Worm (Caenorhabditis elegans) whole organism, mixed stage, embryonic: ENCODE data around the gene M01F1.4.
A peak's percentile ranks its signal among the peaks of the same experiment; 100 is the strongest.

Experiments
- elt-1 ChIP-seq: sonication (generic microtip); optimal IDR thresholded peaks from 2 replicates; lab custom pipeline; 2017; ENCODE audit warnings: missing genetic modification characterization, mild to moderate bottlenecking, missing compliant biosample characterization, antibody characterized with exemption, moderate library complexity, borderline replicate concordance; ENCODE audit not compliant: insufficient read depth
- lsy-2 ChIP-seq: fragments of 150-350 bp; optimal IDR thresholded peaks from 2 replicates; lab custom pipeline; 2014; ENCODE audit warnings: missing biosample characterization, missing genetic modification characterization
- nhr-28 ChIP-seq: fragments of 150-350 bp; optimal IDR thresholded peaks from 2 replicates; lab custom pipeline; 2014; ENCODE audit warnings: missing biosample characterization, missing genetic modification characterization
- pha-4 ChIP-seq: fragments of 150-350 bp; optimal IDR thresholded peaks from 2 replicates; lab custom pipeline; 2018; ENCODE audit warnings: missing biosample characterization, missing genetic modification reagents, missing genetic modification characterization
- sem-2 ChIP-seq: fragments of 200-800 bp; sonication (Bioruptor generic); optimal IDR thresholded peaks from 2 replicates; lab custom pipeline; 2018; ENCODE audit warnings: mild to moderate bottlenecking, missing genetic modification characterization, missing compliant biosample characterization
- ztf-11 ChIP-seq: fragments of 150-350 bp; optimal IDR thresholded peaks from 2 replicates; lab custom pipeline; 2014; ENCODE audit warnings: missing biosample characterization, missing genetic modification characterization

DNA sequence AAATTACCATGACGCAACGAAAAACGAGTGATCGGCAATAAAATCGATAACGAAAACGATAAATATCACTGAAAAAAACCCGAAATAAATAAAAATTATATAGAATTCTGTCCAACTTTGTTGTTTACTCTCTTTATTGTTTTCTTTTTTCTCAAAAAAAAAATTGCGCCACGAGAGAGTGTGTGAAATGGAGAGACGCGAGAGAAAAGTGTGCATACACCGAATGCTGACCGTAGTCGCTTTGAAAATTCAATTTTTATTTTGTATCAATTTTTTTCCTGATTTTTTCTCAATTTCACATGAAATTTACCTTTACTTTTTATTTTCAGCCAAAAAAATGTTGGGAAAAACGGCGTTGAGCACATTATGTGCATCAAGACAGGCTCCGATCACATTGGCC is at the start of gene M01F1.4, which contains the start of gene mrpl-35:
- TF ChIP-seq lsy-2 (tag; lab: Kevin White, UChicago) (peak; percentile 94), pha-4 (no peak), nhr-28 (tag; lab: Kevin White, UChicago) (no peak), sem-2 (no peak), elt-1 (tag; lab: Kevin White, UChicago) (no peak), ztf-11 (no peak)
